Worm (Caenorhabditis elegans): ENCODE results near the gene C09G1.2.

- TF ChIP-seq ama-1 (optimal IDR thresholded peaks at IDR 0.05) = no peak
- no peak for TF ChIP-seq scrt-1 (GFP tag; IDR thresholded peaks at IDR 0.05)
- TF ChIP-seq B0310.2 (tag; optimal IDR thresholded peaks at IDR 0.05) = no peak
- no peak for TF ChIP-seq hmg-4 (GFP tag; optimal IDR thresholded peaks at IDR 0.05)
- no peak for TF ChIP-seq hmbx-1 (tag; optimal IDR thresholded peaks at IDR 0.05)
- no peak for TF ChIP-seq sea-1 (GFP tag; conservative IDR thresholded peaks at IDR 0.05)
- TF ChIP-seq tbx-11 (GFP tag; IDR thresholded peaks at IDR 0.05) = no peak
- TF ChIP-seq flt-1 (GFP tag; IDR thresholded peaks at IDR 0.05) = no peak
- TF ChIP-seq ceh-36 (tag; optimal IDR thresholded peaks at IDR 0.05) = no peak
- TF ChIP-seq pes-1 (GFP tag; IDR thresholded peaks at IDR 0.05) = no peak
- TF ChIP-seq tra-4 (tag; optimal IDR thresholded peaks at IDR 0.05) = no peak
- no peak for TF ChIP-seq ceh-13 (GFP tag; optimal IDR thresholded peaks at IDR 0.05)
- TF ChIP-seq F13C5.2 (tag; optimal IDR thresholded peaks at IDR 0.05) = no peak
- TF ChIP-seq aly-1 (tag; optimal IDR thresholded peaks at IDR 0.05) = no peak
Observed at ce11 chrX:16028980-16029379, 46.5 kb upstream of the C09G1.2 start.
